Fruit fly (Drosophila melanogaster) whole organism, embryonic: ENCODE results near the gene dmrt11E.

Source experiments
- Atf6 ChIP-seq: fragments of 200-800 bp; sonication (Bioruptor generic); IDR thresholded peaks from 2 replicates; pipeline ENCODE4 v1.3.6; 2022; ENCODE audit warnings: missing biosample characterization, missing genetic modification characterization
- CG10267 ChIP-seq: fragments of 200-800 bp; sonication (Bioruptor generic); optimal IDR thresholded peaks from 2 replicates; lab custom pipeline; 2018; ENCODE audit warnings: missing biosample characterization, mild to moderate bottlenecking, missing genetic modification characterization, moderate library complexity
- CG1233 ChIP-seq: fragments of 200-800 bp; sonication (Bioruptor generic); optimal IDR thresholded peaks from 4 replicates; lab custom pipeline; 2018; ENCODE audit warnings: missing biosample characterization, mild to moderate bottlenecking, missing genetic modification characterization
- CG14050 ChIP-seq: fragments of 200-800 bp; sonication (Bioruptor generic); IDR thresholded peaks from 3 replicates; pipeline ENCODE4 v1.3.6; 2022; ENCODE audit warnings: missing biosample characterization, missing genetic modification characterization
- CG15696 ChIP-seq: fragments of 200-800 bp; sonication (Bioruptor generic); optimal IDR thresholded peaks from 2 replicates; lab custom pipeline; 2019; ENCODE audit warnings: missing biosample characterization, mild to moderate bottlenecking, missing genetic modification characterization, moderate library complexity
- CG17568 ChIP-seq: fragments of 200-800 bp; sonication (Bioruptor generic); optimal IDR thresholded peaks from 2 replicates; lab custom pipeline; 2018; ENCODE audit warnings: missing biosample characterization, mild to moderate bottlenecking, missing genetic modification characterization, moderate library complexity
- CG30020 ChIP-seq: fragments of 200-800 bp; optimal IDR thresholded peaks from 2 replicates; lab custom pipeline; 2019; ENCODE audit warnings: missing biosample characterization, mild to moderate bottlenecking, missing genetic modification characterization, moderate library complexity
- CG3163 ChIP-seq: fragments of 200-800 bp; sonication (Bioruptor generic); optimal IDR thresholded peaks from 3 replicates; lab custom pipeline; 2016; ENCODE audit warnings: missing biosample characterization, missing genetic modification characterization
- CG32767 ChIP-seq: fragments of 200-800 bp; sonication (Bioruptor generic); IDR thresholded peaks from 2 replicates; pipeline ENCODE4 v1.3.6; 2022; ENCODE audit warnings: missing biosample characterization, missing genetic modification characterization
- CG4424 ChIP-seq: fragments of 200-800 bp; sonication (Bioruptor generic); optimal IDR thresholded peaks from 3 replicates; lab custom pipeline; 2016; ENCODE audit warnings: missing biosample characterization, missing genetic modification characterization
- CG4854 ChIP-seq: fragments of 200-800 bp; sonication (Bioruptor generic); optimal IDR thresholded peaks from 2 replicates; lab custom pipeline; 2016; ENCODE audit warnings: missing biosample characterization, missing genetic modification characterization, inconsistent platforms
- CG5180 ChIP-seq: fragments of 200-800 bp; sonication (Bioruptor generic); optimal IDR thresholded peaks from 3 replicates; lab custom pipeline; 2017; ENCODE audit warnings: missing biosample characterization, missing genetic modification characterization, mild to moderate bottlenecking, moderate library complexity, missing genetic modification reagents
- CG6272 ChIP-seq: fragments of 200-800 bp; sonication (Bioruptor generic); IDR thresholded peaks from 2 replicates; pipeline ENCODE4 v1.3.6; 2022; ENCODE audit warnings: missing biosample characterization, missing genetic modification characterization
- CG6854 ChIP-seq: fragments of 200-800 bp; sonication (Bioruptor generic); optimal IDR thresholded peaks from 3 replicates; lab custom pipeline; 2017; ENCODE audit warnings: missing biosample characterization, mild to moderate bottlenecking, missing genetic modification characterization
- CG7556 ChIP-seq: fragments of 200-800 bp; sonication (Bioruptor generic); optimal IDR thresholded peaks from 2 replicates; lab custom pipeline; 2017; ENCODE audit warnings: missing biosample characterization, mild to moderate bottlenecking, missing genetic modification characterization
- CG8924 ChIP-seq: fragments of 200-800 bp; optimal IDR thresholded peaks from 3 replicates; lab custom pipeline; 2019; ENCODE audit warnings: missing biosample characterization, mild to moderate bottlenecking, missing genetic modification characterization, moderate library complexity
- CHES-1-like ChIP-seq: fragments of 200-800 bp; sonication (Bioruptor generic); optimal IDR thresholded peaks from 2 replicates; lab custom pipeline; 2016; ENCODE audit warnings: missing biosample characterization, missing genetic modification characterization
- CTCF ChIP-seq: fragments of 200-800 bp; sonication (Bioruptor generic); optimal IDR thresholded peaks from 2 replicates; lab custom pipeline; 2017; ENCODE audit warnings: missing biosample characterization, mild to moderate bottlenecking, missing genetic modification characterization, moderate library complexity
- CkIIα-i1 ChIP-seq: fragments of 200-800 bp; sonication (Bioruptor generic); IDR thresholded peaks from 2 replicates; pipeline ENCODE4 v1.3.6; 2022; ENCODE audit warnings: missing biosample characterization, missing genetic modification characterization
- D19A ChIP-seq: fragments of 200-800 bp; optimal IDR thresholded peaks from 3 replicates; lab custom pipeline; 2019; ENCODE audit warnings: missing biosample characterization, mild to moderate bottlenecking, missing genetic modification characterization, moderate library complexity
- Dbx ChIP-seq: fragments of 200-800 bp; sonication (Bioruptor generic); IDR thresholded peaks from 3 replicates; pipeline ENCODE4 v1.3.6; 2022; ENCODE audit warnings: missing biosample characterization, missing genetic modification characterization
- Deaf1 ChIP-seq: fragments of 200-800 bp; optimal IDR thresholded peaks from 3 replicates; lab custom pipeline; 2019; ENCODE audit warnings: missing biosample characterization, mild to moderate bottlenecking, missing genetic modification characterization, moderate library complexity
- Dfd ChIP-seq, 2 experiments: fragments of >200 bp; optimal IDR thresholded peaks; 2 replicates each; lab custom pipeline; 2017; ENCODE audit warnings: missing biosample characterization in 2 of 2, missing genetic modification characterization in 2 of 2
- Dll ChIP-seq: fragments of 200-800 bp; sonication (Bioruptor generic); IDR thresholded peaks from 4 replicates; pipeline ENCODE4 v1.3.6; 2022; ENCODE audit warnings: missing biosample characterization, missing genetic modification characterization; ENCODE audit not compliant: partially characterized antibody
- Hand ChIP-seq: fragments of 200-800 bp; sonication (Bioruptor generic); optimal IDR thresholded peaks from 2 replicates; lab custom pipeline; 2017; ENCODE audit warnings: mild to moderate bottlenecking, missing biosample characterization, missing genetic modification reagents, missing genetic modification characterization
- Lim3 ChIP-seq: fragments of 200-800 bp; sonication (Bioruptor generic); IDR thresholded peaks from 2 replicates; pipeline ENCODE4 v1.3.6; 2022; ENCODE audit warnings: missing biosample characterization, missing genetic modification characterization
- MBD-R2 ChIP-seq: fragments of 200-800 bp; sonication (Bioruptor generic); IDR thresholded peaks from 2 replicates; pipeline ENCODE4 v1.3.6; 2022; ENCODE audit warnings: missing biosample characterization, missing genetic modification characterization
- Med ChIP-seq: fragments of 200-800 bp; sonication (Bioruptor generic); peaks from one replicate; lab custom pipeline; 2016; ENCODE audit warnings: missing biosample characterization, missing genetic modification characterization, mild to moderate bottlenecking, inconsistent platforms, moderate library complexity
- Myb ChIP-seq: fragments of 200-800 bp; sonication (Bioruptor generic); optimal IDR thresholded peaks from 2 replicates; lab custom pipeline; 2016; ENCODE audit warnings: missing biosample characterization, missing genetic modification characterization
- NC2α ChIP-seq: fragments of 200-800 bp; sonication (Bioruptor generic); optimal IDR thresholded peaks from 2 replicates; lab custom pipeline; 2016; ENCODE audit warnings: missing biosample characterization, missing genetic modification characterization
- Oaz ChIP-seq: fragments of 200-800 bp; sonication (Bioruptor generic); IDR thresholded peaks from 2 replicates; pipeline ENCODE4 v1.3.6; 2022; ENCODE audit warnings: missing biosample characterization, missing genetic modification characterization
- Poxn ChIP-seq: fragments of 200-800 bp; sonication (Bioruptor generic); IDR thresholded peaks from 2 replicates; pipeline ENCODE4 v1.3.6; 2022; ENCODE audit warnings: missing biosample characterization, missing genetic modification characterization
- Spps ChIP-seq: fragments of 200-800 bp; sonication (Bioruptor generic); optimal IDR thresholded peaks from 2 replicates; lab custom pipeline; 2018; ENCODE audit warnings: missing biosample characterization, mild to moderate bottlenecking, missing genetic modification characterization
- Tbp ChIP-seq: fragments of >200 bp; optimal IDR thresholded peaks from 2 replicates; lab custom pipeline; 2018; ENCODE audit warnings: missing biosample characterization, missing genetic modification characterization
- amos ChIP-seq: fragments of 200-800 bp; sonication (Bioruptor generic); IDR thresholded peaks from 2 replicates; pipeline ENCODE4 v1.3.6; 2022; ENCODE audit warnings: missing biosample characterization, missing genetic modification characterization; ENCODE audit not compliant: partially characterized antibody
- cad ChIP-seq: fragments of >200 bp; optimal IDR thresholded peaks from 2 replicates; lab custom pipeline; 2017; ENCODE audit warnings: missing biosample characterization, missing genetic modification characterization
- danr ChIP-seq: fragments of 200-800 bp; sonication (Bioruptor generic); IDR thresholded peaks from 2 replicates; pipeline ENCODE4 v1.3.6; 2022; ENCODE audit warnings: missing biosample characterization, missing genetic modification characterization
- dmrt11E ChIP-seq: fragments of 200-800 bp; sonication (Bioruptor generic); optimal IDR thresholded peaks from 3 replicates; lab custom pipeline; 2018; ENCODE audit warnings: missing biosample characterization, mild to moderate bottlenecking, missing genetic modification characterization, moderate library complexity
- dpn ChIP-seq, 2 experiments: fragments of 200-800 bp; sonication (Bioruptor generic); optimal IDR thresholded peaks; 3 replicates each; lab custom pipeline; 2016; ENCODE audit warnings: missing biosample characterization in 2 of 2, missing genetic modification characterization in 2 of 2
- dysf ChIP-seq: fragments of 200-800 bp; sonication (Bioruptor generic); IDR thresholded peaks from 3 replicates; pipeline ENCODE4 v1.3.6; 2022; ENCODE audit warnings: missing biosample characterization, missing genetic modification characterization
- inv ChIP-seq: fragments of 200-800 bp; sonication (Bioruptor generic); IDR thresholded peaks from 2 replicates; pipeline ENCODE4 v1.3.6; 2022; ENCODE audit warnings: missing biosample characterization, missing genetic modification characterization; ENCODE audit not compliant: partially characterized antibody
- klu ChIP-seq: fragments of 200-800 bp; sonication (Bioruptor generic); IDR thresholded peaks from 2 replicates; pipeline ENCODE4 v1.3.6; 2022; ENCODE audit warnings: missing biosample characterization, missing genetic modification characterization
- lmd ChIP-seq: fragments of 200-800 bp; sonication (Bioruptor generic); IDR thresholded peaks from 2 replicates; pipeline ENCODE4 v1.3.6; 2022; ENCODE audit warnings: missing biosample characterization, missing genetic modification characterization
- nerfin-2 ChIP-seq: fragments of 200-800 bp; sonication (Bioruptor generic); IDR thresholded peaks from 2 replicates; pipeline ENCODE4 v1.3.6; 2022; ENCODE audit warnings: missing biosample characterization, missing genetic modification characterization; ENCODE audit not compliant: partially characterized antibody
- pros ChIP-seq: fragments of 200-800 bp; sonication (Bioruptor generic); optimal IDR thresholded peaks from 3 replicates; lab custom pipeline; 2019; ENCODE audit warnings: missing biosample characterization, mild to moderate bottlenecking, missing genetic modification characterization, moderate library complexity
- pzg ChIP-seq: fragments of 200-800 bp; sonication (Bioruptor generic); optimal IDR thresholded peaks from 3 replicates; lab custom pipeline; 2018; ENCODE audit warnings: missing biosample characterization, mild to moderate bottlenecking, missing genetic modification characterization, moderate library complexity
- repo ChIP-seq: fragments of 200-800 bp; sonication (Bioruptor generic); optimal IDR thresholded peaks from 2 replicates; lab custom pipeline; 2016; ENCODE audit warnings: missing biosample characterization, missing genetic modification characterization
- sd ChIP-seq: fragments of 200-800 bp; sonication (Bioruptor generic); optimal IDR thresholded peaks from 3 replicates; lab custom pipeline; 2018; ENCODE audit warnings: missing biosample characterization, mild to moderate bottlenecking, missing genetic modification characterization, moderate library complexity
- tx ChIP-seq: fragments of 200-800 bp; sonication (Bioruptor generic); optimal IDR thresholded peaks from 2 replicates; lab custom pipeline; 2016; ENCODE audit warnings: missing biosample characterization, missing genetic modification characterization
- vvl ChIP-seq: fragments of 200-800 bp; sonication (Bioruptor generic); IDR thresholded peaks from 2 replicates; pipeline ENCODE4 v1.3.6; 2022; ENCODE audit warnings: missing biosample characterization, missing genetic modification characterization
- yki ChIP-seq: fragments of >200 bp; optimal IDR thresholded peaks from 3 replicates; lab custom pipeline; 2018
- zf30C ChIP-seq: fragments of 200-800 bp; sonication (Bioruptor generic); optimal IDR thresholded peaks from 3 replicates; lab custom pipeline; 2018; ENCODE audit warnings: missing biosample characterization, mild to moderate bottlenecking, missing genetic modification characterization

dmrt11E gene

DNA sequence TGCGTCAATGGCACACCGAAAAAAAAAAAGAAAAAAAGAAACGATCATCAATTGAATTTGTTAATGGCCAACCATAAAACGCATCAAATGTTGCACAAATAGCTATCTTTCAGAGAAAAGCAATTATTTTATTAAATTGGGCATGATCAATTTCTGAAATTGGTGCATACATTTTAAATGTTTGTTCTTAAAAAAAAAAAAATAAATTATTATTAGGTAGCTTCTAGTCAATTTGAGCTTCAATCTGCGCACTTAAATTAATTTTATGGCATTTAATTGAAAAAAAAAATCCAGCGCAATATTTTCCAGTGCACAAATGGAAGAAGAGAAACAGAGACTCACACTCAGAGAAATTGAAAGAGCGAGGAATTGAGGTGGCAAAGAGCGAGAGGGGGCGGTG is 44.9 kb upstream of the dmrt11E start (continued):
- TF ChIP-seq lmd (peak; percentile 68), Med (GFP tag; lab: Kevin White, UChicago) (peak; percentile 91), CTCF (GFP tag; lab: Kevin White, UChicago) (no peak), amos (GFP tag; lab: Robert Waterston, UW) (no peak), CG17568 (GFP tag; lab: Kevin White, UChicago) (no peak), Poxn (no peak), Deaf1 (peak; percentile 22), CG1233 (no peak), CG7556 (GFP tag; lab: Kevin White, UChicago) (peak; percentile 63), Spps (no peak), danr (GFP tag; lab: Robert Waterston, UW) (no peak), Hand (GFP tag; lab: Kevin White, UChicago) (peak; percentile 17), tx (GFP tag; lab: Kevin White, UChicago) (peak; percentile 37), dpn (GFP tag; optimal IDR thresholded peaks at IDR 0.05; lab: Kevin White, UChicago) (peak; percentile 75 to 82), Myb (GFP tag; lab: Kevin White, UChicago) (peak; percentile 46), Dll (no peak), Dbx (GFP tag; lab: Robert Waterston, UW) (peak; percentile 35; the same call in 1 of the 3 replicates), D19A (tag; lab: Kevin White, UChicago) (peak; percentile 48), Tbp (GFP tag; lab: Kevin White, UChicago) (no peak), CG3163 (peak; percentile 43), yki (lab: Kevin White, UChicago) (no peak), vvl (GFP tag; lab: Robert Waterston, UW) (peak; percentile 61; the same call in 1 of the 2 replicates), CHES-1-like (GFP tag; lab: Kevin White, UChicago) (peak; percentile 63), CG30020 (tag; lab: Kevin White, UChicago) (no peak), CG5180 (GFP tag; lab: Kevin White, UChicago) (no peak), CG4424 (peak; percentile 67), CG8924 (tag; lab: Kevin White, UChicago) (peak; percentile 65), CG14050 (peak; percentile 48; the same call in 2 of the 3 replicates), CG6272 (GFP tag; lab: Robert Waterston, UW) (no peak), CG6854 (GFP tag; lab: Kevin White, UChicago) (no peak), cad (no peak), dysf (GFP tag; lab: Robert Waterston, UW) (peak; percentile 72), CG4854 (GFP tag; lab: Kevin White, UChicago) (peak; percentile 37), CkIIα-i1 (GFP tag; lab: Robert Waterston, UW) (no peak), dmrt11E (tag; lab: Kevin White, UChicago) (peak; percentile 20), CG10267 (peak; percentile 42), zf30C (peak; percentile 38), Oaz (GFP tag; lab: Robert Waterston, UW) (0 out of 2 replicates have a peak, but pooled peaks have one; percentile 18), Atf6 (GFP tag; lab: Robert Waterston, UW) (peak; percentile 41), repo (peak; percentile 39), Dfd (GFP tag; optimal IDR thresholded peaks at IDR 0.05; lab: Kevin White, UChicago) (no peak), nerfin-2 (GFP tag; lab: Robert Waterston, UW) (no peak), MBD-R2 (GFP tag; lab: Robert Waterston, UW) (peak; percentile 12; the same call in 1 of the 2 replicates), CG15696 (tag; lab: Kevin White, UChicago) (no peak), sd (no peak), pzg (GFP tag; lab: Kevin White, UChicago) (no peak), pros (GFP tag; lab: Kevin White, UChicago) (no peak), CG32767 (GFP tag; lab: Robert Waterston, UW) (peak; percentile 61; the same call in 1 of the 2 replicates), Lim3 (no peak), NC2α (GFP tag; lab: Kevin White, UChicago) (no peak), klu (GFP tag; lab: Robert Waterston, UW) (peak; percentile 40; the same call in 1 of the 2 replicates), inv (no peak)
